Worm (Caenorhabditis elegans): ENCODE measurements around the gene msp-3.

The msp-3 gene

ce11 chrII:4805799-4806198 lies 19.7 kb upstream of the msp-3 start:
- TF ChIP-seq tab-1 (GFP tag; IDR thresholded peaks at IDR 0.05) (no peak), klf-2 (GFP tag; conservative IDR thresholded peaks at IDR 0.05) (no peak), ztf-23 (GFP tag; IDR thresholded peaks at IDR 0.05) (no peak), T22C8.4 (GFP tag; IDR thresholded peaks at IDR 0.05) (no peak), med-1 (GFP tag; optimal IDR thresholded peaks at IDR 0.05; ENCODE audit: insufficient read depth) (no peak), cog-1 (tag; optimal IDR thresholded peaks at IDR 0.05) (no peak), ztf-29 (GFP tag; IDR thresholded peaks at IDR 0.05) (no peak), ref-1 (GFP tag; conservative IDR thresholded peaks at IDR 0.05) (no peak), flt-1 (GFP tag; IDR thresholded peaks at IDR 0.05) (no peak)

DNA sequence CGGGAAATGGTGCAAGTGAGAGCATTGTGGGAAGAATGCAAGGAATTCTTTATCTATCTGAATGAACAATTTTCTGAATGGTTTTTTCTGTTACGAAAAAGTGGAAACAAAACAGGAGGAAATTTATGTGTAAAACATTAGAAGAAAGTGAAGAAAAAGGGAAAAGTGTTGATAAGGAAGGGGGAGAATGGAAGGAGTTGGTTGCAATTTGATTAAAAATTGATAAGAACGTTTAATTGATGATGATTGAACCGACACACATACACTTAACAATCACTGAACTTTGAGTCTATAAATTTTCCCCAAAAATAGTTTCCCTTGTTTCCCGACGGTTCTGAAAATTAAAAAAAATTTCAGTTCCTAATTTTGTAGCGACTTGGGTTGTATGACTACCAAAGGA lies 16.8 kb upstream of the msp-3 start:
- TF ChIP-seq ref-1 (GFP tag; conservative IDR thresholded peaks at IDR 0.05), result no peak
- TF ChIP-seq tab-1 (GFP tag; IDR thresholded peaks at IDR 0.05), result no peak
- TF ChIP-seq ztf-29 (GFP tag; IDR thresholded peaks at IDR 0.05), result no peak
- TF ChIP-seq cog-1 (tag; optimal IDR thresholded peaks at IDR 0.05), result no peak
- no peak for TF ChIP-seq ztf-23 (GFP tag; IDR thresholded peaks at IDR 0.05)
- TF ChIP-seq flt-1 (GFP tag; IDR thresholded peaks at IDR 0.05), result no peak
- TF ChIP-seq klf-2 (GFP tag; conservative IDR thresholded peaks at IDR 0.05), result no peak
- no peak for TF ChIP-seq T22C8.4 (GFP tag; IDR thresholded peaks at IDR 0.05)
- TF ChIP-seq med-1 (GFP tag; optimal IDR thresholded peaks at IDR 0.05; ENCODE audit: insufficient read depth), result no peak

- TF ChIP-seq flt-1 (GFP tag; IDR thresholded peaks at IDR 0.05) (no peak), tab-1 (GFP tag; IDR thresholded peaks at IDR 0.05) (no peak), ztf-23 (GFP tag; IDR thresholded peaks at IDR 0.05) (no peak), ref-1 (GFP tag; conservative IDR thresholded peaks at IDR 0.05) (no peak), cog-1 (tag; optimal IDR thresholded peaks at IDR 0.05) (no peak), klf-2 (GFP tag; conservative IDR thresholded peaks at IDR 0.05) (no peak), med-1 (GFP tag; optimal IDR thresholded peaks at IDR 0.05; ENCODE audit: insufficient read depth) (no peak), ztf-29 (GFP tag; IDR thresholded peaks at IDR 0.05) (no peak), T22C8.4 (GFP tag; IDR thresholded peaks at IDR 0.05) (no peak)
Observed at ce11 chrII:4800524-4800923, 14.4 kb upstream of the msp-3 start.

DNA sequence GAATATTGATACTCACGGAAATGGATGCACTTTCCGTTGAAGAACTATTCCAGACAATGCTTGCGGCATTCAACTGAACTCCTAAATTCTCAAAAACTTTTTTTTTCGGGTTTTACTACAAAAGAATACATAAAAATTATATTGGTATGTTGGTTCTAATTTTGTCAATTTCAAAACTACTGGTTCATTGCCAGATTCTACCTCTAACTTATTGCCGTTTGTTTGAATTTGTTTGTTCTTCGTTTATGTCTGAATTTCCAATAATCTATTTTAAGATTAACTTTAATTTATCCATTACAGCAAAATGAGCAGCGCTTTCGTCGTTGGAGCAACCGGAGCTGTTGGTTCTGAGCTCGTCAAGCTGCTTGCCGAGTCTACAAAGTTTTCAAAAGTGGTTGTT lies 11.0 kb upstream of the msp-3 start, which contains the start of gene C33F10.14:
Gene C33F10.14 (plus strand): TSS at position 301 of the 400 bp plus-strand sequence.
- TF ChIP-seq ref-1 (GFP tag; conservative IDR thresholded peaks at IDR 0.05), result no peak
- TF ChIP-seq T22C8.4 (GFP tag; IDR thresholded peaks at IDR 0.05), result no peak
- TF ChIP-seq ztf-29 (GFP tag; IDR thresholded peaks at IDR 0.05), result no peak
- TF ChIP-seq tab-1 (GFP tag; IDR thresholded peaks at IDR 0.05), result no peak
- TF ChIP-seq flt-1 (GFP tag; IDR thresholded peaks at IDR 0.05), result no peak
- TF ChIP-seq cog-1 (tag; optimal IDR thresholded peaks at IDR 0.05), result no peak
- TF ChIP-seq ztf-23 (GFP tag; IDR thresholded peaks at IDR 0.05), result no peak
- TF ChIP-seq klf-2 (GFP tag; conservative IDR thresholded peaks at IDR 0.05), result no peak

DNA sequence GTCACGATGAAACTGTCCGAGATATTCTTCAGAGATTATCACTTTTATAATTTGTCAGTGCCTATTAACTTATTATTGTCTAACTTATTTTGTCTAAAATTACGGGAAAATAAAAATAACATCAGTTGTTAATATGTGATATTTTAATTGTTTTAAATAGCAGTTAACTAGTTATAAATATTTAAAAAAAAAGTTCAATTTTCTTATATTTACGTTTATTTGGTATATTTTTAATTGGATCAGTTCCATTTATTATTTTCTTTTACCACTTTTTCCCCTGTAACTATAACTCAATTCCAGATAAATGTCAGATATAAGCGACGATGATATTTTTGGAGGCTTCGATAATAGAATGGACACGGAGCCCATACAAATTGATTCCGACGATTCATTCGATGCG lies 9.4 kb upstream of the msp-3 start, which contains the start of gene C33F10.4:
Gene C33F10.4 (plus strand): TSS at position 301 of the 400 bp plus-strand sequence.
- TF ChIP-seq ztf-23 (GFP tag; IDR thresholded peaks at IDR 0.05) (no peak), tab-1 (GFP tag; IDR thresholded peaks at IDR 0.05) (no peak), cog-1 (tag; optimal IDR thresholded peaks at IDR 0.05) (no peak), T22C8.4 (GFP tag; IDR thresholded peaks at IDR 0.05) (no peak), med-1 (GFP tag; optimal IDR thresholded peaks at IDR 0.05; ENCODE audit: insufficient read depth) (no peak), ztf-29 (GFP tag; IDR thresholded peaks at IDR 0.05) (no peak)

ce11 chrII:4793320-4793719 lies 7.2 kb upstream of the msp-3 start:
- TF ChIP-seq ztf-23 (GFP tag; IDR thresholded peaks at IDR 0.05) (no peak), cog-1 (tag; optimal IDR thresholded peaks at IDR 0.05) (no peak), flt-1 (GFP tag; IDR thresholded peaks at IDR 0.05) (no peak), T22C8.4 (GFP tag; IDR thresholded peaks at IDR 0.05) (no peak), ref-1 (GFP tag; conservative IDR thresholded peaks at IDR 0.05) (no peak), tab-1 (GFP tag; IDR thresholded peaks at IDR 0.05) (no peak), ztf-29 (GFP tag; IDR thresholded peaks at IDR 0.05) (no peak), med-1 (GFP tag; optimal IDR thresholded peaks at IDR 0.05; ENCODE audit: insufficient read depth) (no peak), klf-2 (GFP tag; conservative IDR thresholded peaks at IDR 0.05) (no peak)

DNA sequence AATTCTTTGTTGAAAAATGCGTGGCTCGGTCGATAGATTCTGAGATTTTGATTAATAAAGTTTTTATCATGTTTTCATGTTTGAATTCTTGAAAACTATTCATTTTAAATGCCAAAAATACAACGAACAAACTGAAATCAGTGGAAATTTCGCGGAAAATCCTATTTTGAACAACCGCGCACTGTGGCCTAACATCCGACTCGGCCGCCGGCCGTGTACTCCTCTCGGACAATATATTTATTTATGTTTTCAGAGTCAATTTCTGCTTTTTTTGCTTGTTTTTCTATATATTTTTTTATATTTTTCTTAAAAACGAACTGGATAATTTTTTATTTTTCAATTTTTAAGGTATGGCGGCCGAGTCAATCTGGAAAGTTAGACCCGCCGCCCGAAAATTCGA lies 5.2 kb upstream of the msp-3 start, which contains the start of gene F26G1.1:
Gene F26G1.1 (plus strand): TSS at position 347 of the 400 bp plus-strand sequence.
- no peak for TF ChIP-seq ztf-29 (GFP tag; IDR thresholded peaks at IDR 0.05)
- TF ChIP-seq cog-1 (tag; optimal IDR thresholded peaks at IDR 0.05), result peak; percentile 24
- peak; percentile 82 for TF ChIP-seq flt-1 (GFP tag; IDR thresholded peaks at IDR 0.05)
- TF ChIP-seq ref-1 (GFP tag; conservative IDR thresholded peaks at IDR 0.05), result no peak
- peak; percentile 81 for TF ChIP-seq ztf-23 (GFP tag; IDR thresholded peaks at IDR 0.05)
- no peak for TF ChIP-seq med-1 (GFP tag; optimal IDR thresholded peaks at IDR 0.05; ENCODE audit: insufficient read depth)

DNA sequence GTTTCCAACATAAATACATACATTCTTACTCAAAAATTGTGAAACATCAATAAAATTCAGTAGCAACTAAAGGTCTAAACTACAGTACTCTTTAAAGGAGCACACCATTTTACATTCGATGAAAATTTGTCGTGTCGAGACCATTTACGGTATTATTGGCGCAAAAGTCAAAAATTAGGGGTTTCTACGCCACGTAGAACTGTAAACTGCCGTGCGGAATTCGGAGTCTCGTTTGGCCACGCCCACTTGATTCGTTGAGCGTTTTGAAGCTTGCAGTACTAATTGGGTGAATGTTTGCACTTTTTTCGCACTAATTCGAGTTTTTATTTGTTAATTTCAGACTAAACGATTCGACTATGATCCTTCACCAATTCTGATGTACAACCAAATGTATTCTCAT lies 4.6 kb upstream of the msp-3 start:
- TF ChIP-seq flt-1 (GFP tag; IDR thresholded peaks at IDR 0.05), result peak; percentile 25; the same call in 1 of the 2 replicates
- TF ChIP-seq ztf-29 (GFP tag; IDR thresholded peaks at IDR 0.05), result no peak

- TF ChIP-seq ztf-29 (GFP tag; IDR thresholded peaks at IDR 0.05), result no peak
- no peak for TF ChIP-seq klf-2 (GFP tag; conservative IDR thresholded peaks at IDR 0.05)
- TF ChIP-seq ref-1 (GFP tag; conservative IDR thresholded peaks at IDR 0.05), result no peak
- no peak for TF ChIP-seq med-1 (GFP tag; optimal IDR thresholded peaks at IDR 0.05; ENCODE audit: insufficient read depth)
- TF ChIP-seq flt-1 (GFP tag; IDR thresholded peaks at IDR 0.05), result no peak
- no peak for TF ChIP-seq T22C8.4 (GFP tag; IDR thresholded peaks at IDR 0.05)
- no peak for TF ChIP-seq cog-1 (tag; optimal IDR thresholded peaks at IDR 0.05)
- no peak for TF ChIP-seq ztf-23 (GFP tag; IDR thresholded peaks at IDR 0.05)
- no peak for TF ChIP-seq tab-1 (GFP tag; IDR thresholded peaks at IDR 0.05)
Observed at ce11 chrII:4789835-4790343, 3.8 kb upstream of the msp-3 start, which contains the start of gene F26G1.15. TSS of gene F26G1.15 (plus strand) at chrII:4790293.

DNA sequence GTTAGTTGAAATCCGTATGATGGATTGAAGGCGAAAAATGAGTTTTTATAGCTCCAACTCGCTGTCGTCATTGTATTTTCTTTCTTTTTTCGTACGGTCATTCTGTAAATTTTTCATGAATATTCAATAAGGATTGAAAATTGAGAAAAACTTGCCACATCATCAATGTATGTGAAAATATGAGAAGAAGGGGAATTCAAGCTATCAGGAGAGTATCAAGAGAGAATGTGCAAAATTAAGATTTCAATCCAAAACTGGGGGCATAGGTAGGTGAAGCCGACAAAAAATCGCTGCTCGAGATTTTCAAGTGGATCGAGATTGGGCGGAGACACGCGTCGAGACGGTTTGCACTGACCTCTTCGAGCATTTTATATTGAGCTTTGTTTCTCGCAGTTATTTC lies 1.6 kb downstream of the msp-3 start, which contains the start of gene nep-12:
Gene nep-12 (minus strand): TSS at position 101 of the 400 bp plus-strand sequence.
- TF ChIP-seq ref-1 (GFP tag; conservative IDR thresholded peaks at IDR 0.05) (no peak), klf-2 (GFP tag; conservative IDR thresholded peaks at IDR 0.05) (no peak), T22C8.4 (GFP tag; IDR thresholded peaks at IDR 0.05) (no peak), cog-1 (tag; optimal IDR thresholded peaks at IDR 0.05) (no peak), tab-1 (GFP tag; IDR thresholded peaks at IDR 0.05) (no peak), ztf-23 (GFP tag; IDR thresholded peaks at IDR 0.05) (no peak), ztf-29 (GFP tag; IDR thresholded peaks at IDR 0.05) (no peak), flt-1 (GFP tag; IDR thresholded peaks at IDR 0.05) (no peak)

Measured in whole organism, midembryonic.